Worm (Caenorhabditis elegans) whole organism, early embryonic: ENCODE data around the gene tsen-2.

Experiments used
- B0310.2 ChIP-seq: sonication (generic microtip); optimal IDR thresholded peaks from 2 replicates; lab custom pipeline; 2016; ENCODE audit warnings: mild to moderate bottlenecking, missing genetic modification characterization, missing compliant biosample characterization
- aly-1 ChIP-seq: sonication (generic microtip); optimal IDR thresholded peaks from 2 replicates; lab custom pipeline; 2016; ENCODE audit warnings: missing genetic modification characterization, missing compliant biosample characterization
- ama-1 ChIP-seq: fragments of 150-350 bp; optimal IDR thresholded peaks from 2 replicates; lab custom pipeline; 2014
- ceh-13 ChIP-seq: fragments of 200-800 bp; sonication (Bioruptor generic); optimal IDR thresholded peaks from 2 replicates; lab custom pipeline; 2018; ENCODE audit warnings: mild to moderate bottlenecking, missing genetic modification characterization, missing compliant biosample characterization
- ceh-36 ChIP-seq: sonication (generic microtip); optimal IDR thresholded peaks from 2 replicates; lab custom pipeline; 2016; ENCODE audit warnings: missing genetic modification characterization, inconsistent platforms, missing compliant biosample characterization
- ets-7 ChIP-seq: sonication (generic microtip); optimal IDR thresholded peaks from 2 replicates; lab custom pipeline; 2016; ENCODE audit warnings: missing genotype, missing genetic modification characterization, missing compliant biosample characterization
- flt-1 ChIP-seq: fragments of 200-800 bp; sonication (Bioruptor generic); IDR thresholded peaks from 2 replicates; pipeline ENCODE4 v1.3.6; 2022; ENCODE audit warnings: missing genetic modification characterization, missing compliant biosample characterization
- hmbx-1 ChIP-seq: sonication (generic microtip); optimal IDR thresholded peaks from 2 replicates; lab custom pipeline; 2016; ENCODE audit warnings: mild to moderate bottlenecking, missing genetic modification characterization, missing compliant biosample characterization
- hmg-4 ChIP-seq: fragments of 200-800 bp; sonication (Bioruptor generic); optimal IDR thresholded peaks from 2 replicates; lab custom pipeline; 2018; ENCODE audit warnings: mild to moderate bottlenecking, missing genetic modification characterization, missing compliant biosample characterization
- hnd-1 ChIP-seq: sonication (generic microtip); optimal IDR thresholded peaks from 2 replicates; lab custom pipeline; 2016; ENCODE audit warnings: missing genetic modification characterization, missing compliant biosample characterization
- pes-1 ChIP-seq: fragments of 200-800 bp; sonication (Bioruptor generic); IDR thresholded peaks from 2 replicates; pipeline ENCODE4 v1.3.6; 2022; ENCODE audit warnings: missing genetic modification reagents, missing genetic modification characterization, missing compliant biosample characterization
- scrt-1 ChIP-seq: fragments of 200-800 bp; sonication (Bioruptor generic); IDR thresholded peaks from 2 replicates; pipeline ENCODE4 v1.3.6; 2022; ENCODE audit warnings: missing genetic modification characterization, missing compliant biosample characterization
- sea-1 ChIP-seq: fragments of 200-800 bp; sonication (Bioruptor generic); conservative IDR thresholded peaks from 2 replicates; pipeline ENCODE4 v1.3.6; 2022; ENCODE audit warnings: missing genetic modification characterization, missing compliant biosample characterization
- tbx-11 ChIP-seq: fragments of 200-800 bp; sonication (Bioruptor generic); IDR thresholded peaks from 2 replicates; pipeline ENCODE4 v1.3.6; 2022; ENCODE audit warnings: missing genetic modification characterization, missing compliant biosample characterization
- tbx-37 ChIP-seq: fragments of 200-800 bp; sonication (Bioruptor generic); conservative IDR thresholded peaks from 2 replicates; pipeline ENCODE4 v1.3.6; 2022; ENCODE audit warnings: missing genetic modification reagents, missing genetic modification characterization, missing compliant biosample characterization
- tra-4 ChIP-seq: sonication (generic microtip); optimal IDR thresholded peaks from 2 replicates; lab custom pipeline; 2017; ENCODE audit warnings: missing genetic modification characterization, missing compliant biosample characterization

tsen-2 gene

DNA sequence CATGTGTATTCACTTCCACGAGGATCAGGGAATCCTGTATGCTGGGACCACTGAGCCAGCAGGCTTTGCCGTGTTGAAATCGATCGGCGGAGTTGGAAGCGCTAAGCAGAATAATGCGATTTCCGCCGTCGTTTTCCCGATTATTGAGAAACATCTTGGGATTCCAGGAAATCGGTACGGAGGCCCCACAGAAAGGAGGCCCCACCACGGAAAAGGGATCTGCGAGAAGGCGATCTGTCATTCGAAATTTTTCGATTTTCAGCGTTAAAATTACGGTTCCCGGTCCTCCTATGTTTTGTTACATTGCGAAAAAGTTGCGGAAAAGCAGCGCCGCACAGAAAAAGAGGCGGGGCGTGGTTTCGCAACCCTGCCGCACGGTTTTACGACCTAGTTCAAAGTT, 49.8 kb downstream of the tsen-2 start:
- TF ChIP-seq B0310.2 (no peak), hnd-1 (tag; lab: Kevin White, UChicago) (no peak), pes-1 (GFP tag; lab: Robert Waterston, UW) (peak; percentile 70), sea-1 (GFP tag; lab: Robert Waterston, UW) (0 out of 2 replicates have a peak, but pooled peaks have one; percentile 60), tbx-11 (GFP tag; lab: Robert Waterston, UW) (0 out of 2 replicates have a peak, but pooled peaks have one; percentile 30), flt-1 (peak; percentile 33; the same call in 1 of the 2 replicates), ets-7 (tag; lab: Kevin White, UChicago) (peak; percentile 25)

DNA sequence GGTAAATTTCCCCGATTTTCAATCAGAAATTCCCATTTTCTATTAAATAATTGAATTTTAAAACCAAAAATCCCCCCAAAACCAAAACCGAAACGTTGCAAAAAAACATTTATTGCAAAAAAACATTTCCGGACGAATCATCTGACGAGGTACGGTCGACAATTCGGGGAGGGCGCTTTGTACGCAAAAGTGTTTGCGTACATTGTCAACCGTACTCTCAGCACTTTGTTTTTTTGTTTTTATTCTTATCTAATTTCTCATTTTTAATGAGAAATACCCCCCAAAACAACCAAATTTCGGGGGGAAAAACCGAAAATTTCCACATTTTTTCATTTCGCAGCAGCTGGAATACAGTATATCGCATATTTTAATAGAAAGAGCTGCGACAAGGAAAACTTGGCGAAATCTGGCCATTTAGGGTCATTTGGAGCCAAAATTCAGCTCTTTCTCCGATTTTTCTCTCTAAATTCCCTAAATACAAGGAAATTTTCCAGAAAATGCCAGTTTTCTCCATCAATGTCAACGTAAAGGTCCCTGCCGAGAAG, 50.3 kb downstream of the tsen-2 start, which contains the start of gene mif-1:
mif-1 (plus strand) TSS at position 495 of the 545 bp plus-strand sequence.
- TF ChIP-seq pes-1 (GFP tag; lab: Robert Waterston, UW) (no peak), tbx-37 (GFP tag; lab: Robert Waterston, UW) (0 out of 2 replicates have a peak, but pooled peaks have one; percentile 8), tra-4 (tag; lab: Kevin White, UChicago) (no peak)

DNA sequence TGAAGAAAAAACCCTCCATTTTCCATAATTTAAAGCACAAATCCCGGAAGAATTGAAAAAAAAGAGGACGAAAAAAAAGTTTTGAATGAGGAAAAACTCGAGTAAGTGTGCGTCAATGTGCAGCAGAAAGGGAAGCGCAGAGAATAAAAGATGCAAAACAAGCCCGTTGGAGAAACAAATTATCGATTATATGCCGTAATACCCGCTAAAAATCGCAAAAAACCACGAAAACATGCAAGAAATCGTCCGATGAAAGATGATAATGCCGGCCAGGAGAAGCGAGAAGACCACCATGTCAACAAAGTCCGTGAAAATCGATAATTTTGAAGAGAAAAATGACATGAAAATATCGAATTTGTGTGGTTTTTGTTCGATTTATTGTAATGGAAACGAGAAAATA, 51.1 kb downstream of the tsen-2 start:
- TF ChIP-seq pes-1 (GFP tag; lab: Robert Waterston, UW) (no peak), ceh-36 (tag; lab: Kevin White, UChicago) (no peak), hmbx-1 (tag; lab: Kevin White, UChicago) (no peak), hnd-1 (tag; lab: Kevin White, UChicago) (no peak), tbx-11 (GFP tag; lab: Robert Waterston, UW) (no peak), scrt-1 (GFP tag; lab: Robert Waterston, UW) (no peak), ceh-13 (no peak), tbx-37 (GFP tag; lab: Robert Waterston, UW) (no peak), ets-7 (tag; lab: Kevin White, UChicago) (no peak), ama-1 (lab: Kevin White, UChicago) (no peak), hmg-4 (GFP tag; lab: Kevin White, UChicago) (no peak), aly-1 (tag; lab: Kevin White, UChicago) (no peak)

DNA sequence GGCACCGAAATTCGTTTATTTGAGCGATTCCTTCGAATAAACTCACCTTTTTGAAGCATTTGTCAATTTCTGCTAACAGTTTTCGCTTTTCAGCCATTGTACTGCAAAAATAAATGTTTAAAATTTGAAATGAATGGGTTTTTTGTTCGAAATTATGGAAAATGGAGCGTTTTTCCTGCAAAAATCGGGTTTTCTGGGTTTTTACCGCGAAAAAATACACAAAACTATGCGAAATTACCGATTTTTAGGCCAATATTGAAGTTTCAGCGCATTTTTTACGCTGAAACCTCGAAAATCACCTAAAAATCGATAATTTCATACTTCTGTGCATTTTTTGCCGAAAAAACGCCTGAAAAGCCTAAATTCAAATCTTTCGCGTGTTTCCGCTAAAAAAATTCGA, 51.7 kb downstream of the tsen-2 start, which contains the start of gene ntl-3:
ntl-3 (minus strand) TSS at position 101 of the 400 bp plus-strand sequence.
- no peak for TF ChIP-seq tra-4 (tag; lab: Kevin White, UChicago)
- no peak for TF ChIP-seq tbx-37 (GFP tag; lab: Robert Waterston, UW)
- TF ChIP-seq aly-1 (tag; lab: Kevin White, UChicago), result no peak
- no peak for TF ChIP-seq flt-1
- TF ChIP-seq ceh-13, result no peak
- TF ChIP-seq sea-1 (GFP tag; lab: Robert Waterston, UW), result no peak
- no peak for TF ChIP-seq tbx-11 (GFP tag; lab: Robert Waterston, UW)
- TF ChIP-seq hnd-1 (tag; lab: Kevin White, UChicago), result no peak
- no peak for TF ChIP-seq B0310.2
